Worm (Caenorhabditis elegans) whole organism, young adult: ENCODE measurements around the gene cnc-9.
A peak's percentile ranks its signal among the peaks of the same experiment; 100 is the strongest.

Source experiments
- F33H1.4 ChIP-seq: fragments of 200-800 bp; sonication (Bioruptor generic); IDR thresholded peaks from 2 replicates; pipeline ENCODE4 v1.3.6; 2022; ENCODE audit warnings: missing genetic modification reagents, missing genetic modification characterization, missing compliant biosample characterization
- F39B2.1 ChIP-seq: fragments of 200-800 bp; sonication (Bioruptor generic); IDR thresholded peaks from 2 replicates; pipeline ENCODE4 v1.3.6; 2022; ENCODE audit warnings: missing genetic modification reagents, missing genetic modification characterization, missing compliant biosample characterization
- F55B11.4 ChIP-seq: sonication (generic microtip); optimal IDR thresholded peaks from 2 replicates; lab custom pipeline; 2016; ENCODE audit warnings: missing compliant biosample characterization, missing genetic modification characterization, borderline replicate concordance; ENCODE audit not compliant: insufficient read depth
- F57A8.1 ChIP-seq: fragments of 200-800 bp; sonication (Bioruptor generic); optimal IDR thresholded peaks from 2 replicates; lab custom pipeline; 2018; ENCODE audit warnings: mild to moderate bottlenecking, missing genetic modification characterization, moderate library complexity, missing compliant biosample characterization
- F57C9.4 ChIP-seq: sonication (generic microtip); optimal IDR thresholded peaks from 2 replicates; lab custom pipeline; 2017; ENCODE audit warnings: mild to moderate bottlenecking, missing genetic modification characterization, missing compliant biosample characterization
- K11D2.4 ChIP-seq: fragments of 200-800 bp; sonication (Bioruptor generic); IDR thresholded peaks from 2 replicates; pipeline ENCODE4 v1.3.6; 2022; ENCODE audit warnings: missing genetic modification reagents, missing genetic modification characterization, missing compliant biosample characterization
- T07F8.4 ChIP-seq: sonication (generic microtip); optimal IDR thresholded peaks from 2 replicates; lab custom pipeline; 2016; ENCODE audit warnings: mild to moderate bottlenecking, missing genetic modification characterization, moderate library complexity, missing compliant biosample characterization
- Y53G8AR.9 ChIP-seq: fragments of 200-800 bp; sonication (Bioruptor generic); conservative IDR thresholded peaks from 2 replicates; pipeline ENCODE4 v1.3.6; 2022; ENCODE audit warnings: missing genetic modification reagents, missing genetic modification characterization, missing compliant biosample characterization
- Y67H2A.10 ChIP-seq: fragments of 200-800 bp; sonication (Bioruptor generic); conservative IDR thresholded peaks from 2 replicates; pipeline ENCODE4 v1.3.6; 2022; ENCODE audit warnings: missing genetic modification reagents, missing genetic modification characterization, missing compliant biosample characterization
- Y79H2A.3 ChIP-seq: fragments of 200-800 bp; sonication (Bioruptor generic); conservative IDR thresholded peaks from 2 replicates; pipeline ENCODE4 v1.3.6; 2022; ENCODE audit warnings: missing genetic modification reagents, missing genetic modification characterization, missing compliant biosample characterization
- atf-7 ChIP-seq: sonication (generic microtip); optimal IDR thresholded peaks from 2 replicates; lab custom pipeline; 2017; ENCODE audit warnings: mild to moderate bottlenecking, missing genetic modification characterization, missing compliant biosample characterization
- cebp-2 ChIP-seq: fragments of 200-800 bp; sonication (Bioruptor generic); IDR thresholded peaks from 2 replicates; pipeline ENCODE4 v1.3.6; 2022; ENCODE audit warnings: missing genetic modification characterization, missing compliant biosample characterization
- ceh-40 ChIP-seq: fragments of 200-800 bp; sonication (Bioruptor generic); IDR thresholded peaks from 2 replicates; pipeline ENCODE4 v1.3.6; 2022; ENCODE audit warnings: missing genetic modification characterization, missing compliant biosample characterization
- ceh-79 ChIP-seq: sonication (generic microtip); optimal IDR thresholded peaks from 2 replicates; lab custom pipeline; 2017; ENCODE audit warnings: mild to moderate bottlenecking, missing genetic modification characterization, missing compliant biosample characterization
- ceh-91 ChIP-seq: fragments of 200-800 bp; sonication (Bioruptor generic); IDR thresholded peaks from 2 replicates; pipeline ENCODE4 v1.3.6; 2022; ENCODE audit warnings: missing genetic modification reagents, missing genetic modification characterization, missing compliant biosample characterization
- chd-7 ChIP-seq: sonication (generic microtip); optimal IDR thresholded peaks from 2 replicates; lab custom pipeline; 2016; ENCODE audit warnings: mild to moderate bottlenecking, missing genetic modification characterization, moderate library complexity, missing compliant biosample characterization
- dox-1 ChIP-seq: fragments of 200-800 bp; sonication (Bioruptor generic); IDR thresholded peaks from 2 replicates; pipeline ENCODE4 v1.3.6; 2022; ENCODE audit warnings: missing genetic modification reagents, missing genetic modification characterization, missing compliant biosample characterization
- dpl-1 ChIP-seq: fragments of 150-350 bp; optimal IDR thresholded peaks from 2 replicates; lab custom pipeline; 2014; ENCODE audit warnings: missing biosample characterization, missing genetic modification reagents, missing genetic modification characterization
- efl-1 ChIP-seq: fragments of 150-350 bp; optimal IDR thresholded peaks from 2 replicates; lab custom pipeline; 2014; ENCODE audit warnings: missing biosample characterization, missing genetic modification reagents, missing genetic modification characterization
- egl-18 ChIP-seq: fragments of 200-800 bp; sonication (Bioruptor generic); IDR thresholded peaks from 2 replicates; pipeline ENCODE4 v1.3.6; 2022; ENCODE audit warnings: missing genetic modification reagents, missing genetic modification characterization, missing compliant biosample characterization
- hlh-12 ChIP-seq: sonication (generic microtip); optimal IDR thresholded peaks from 2 replicates; lab custom pipeline; 2016; ENCODE audit warnings: missing genetic modification characterization, missing compliant biosample characterization
- hmg-1.2 ChIP-seq: fragments of 200-800 bp; sonication (Bioruptor generic); IDR thresholded peaks from 2 replicates; pipeline ENCODE4 v1.3.6; 2022; ENCODE audit warnings: missing genetic modification reagents, missing genetic modification characterization, missing compliant biosample characterization
- hrde-1 ChIP-seq: sonication (generic microtip); optimal IDR thresholded peaks from 2 replicates; lab custom pipeline; 2016; ENCODE audit warnings: missing genetic modification characterization, mild to moderate bottlenecking, missing compliant biosample characterization, moderate library complexity, missing genotype, missing genetic modification reagents, borderline replicate concordance
- let-526 ChIP-seq: fragments of 200-800 bp; sonication (Bioruptor generic); IDR thresholded peaks from 2 replicates; pipeline ENCODE4 v1.3.6; 2022; ENCODE audit warnings: missing genetic modification reagents, missing genetic modification characterization, missing compliant biosample characterization
- lin-54 ChIP-seq: fragments of 200-800 bp; sonication (Bioruptor generic); optimal IDR thresholded peaks from 2 replicates; lab custom pipeline; 2018; ENCODE audit warnings: mild to moderate bottlenecking, missing genetic modification characterization, missing compliant biosample characterization
- madf-10 ChIP-seq: sonication (generic microtip); optimal IDR thresholded peaks from 2 replicates; lab custom pipeline; 2016; ENCODE audit warnings: mild to moderate bottlenecking, missing genetic modification characterization, missing compliant biosample characterization
- madf-6 ChIP-seq: fragments of 200-800 bp; sonication (Bioruptor generic); IDR thresholded peaks from 2 replicates; pipeline ENCODE4 v1.3.6; 2022; ENCODE audit warnings: missing genetic modification reagents, missing genetic modification characterization, missing compliant biosample characterization
- mcd-1 ChIP-seq: fragments of 200-800 bp; sonication (Bioruptor generic); IDR thresholded peaks from 2 replicates; pipeline ENCODE4 v1.3.6; 2022; ENCODE audit warnings: missing genetic modification reagents, missing genetic modification characterization, missing compliant biosample characterization
- mes-4 ChIP-seq: sonication (generic microtip); optimal IDR thresholded peaks from 2 replicates; lab custom pipeline; 2016; ENCODE audit warnings: missing genotype, missing genetic modification characterization, missing compliant biosample characterization
- mxl-1 ChIP-seq: sonication (generic microtip); optimal IDR thresholded peaks from 2 replicates; lab custom pipeline; 2016; ENCODE audit warnings: missing genetic modification characterization, missing compliant biosample characterization
- nfya-2 ChIP-seq: fragments of 200-800 bp; sonication (Bioruptor generic); IDR thresholded peaks from 2 replicates; pipeline ENCODE4 v1.3.6; 2022; ENCODE audit warnings: missing genetic modification reagents, missing genetic modification characterization, missing compliant biosample characterization
- nhr-179 ChIP-seq: sonication (generic microtip); optimal IDR thresholded peaks from 2 replicates; lab custom pipeline; 2016; ENCODE audit warnings: mild to moderate bottlenecking, missing genetic modification characterization, missing compliant biosample characterization
- nhr-90 ChIP-seq: sonication (generic microtip); optimal IDR thresholded peaks from 2 replicates; lab custom pipeline; 2016; ENCODE audit warnings: missing genotype, mild to moderate bottlenecking, missing genetic modification characterization, missing compliant biosample characterization
- repo-1 ChIP-seq: sonication (generic microtip); optimal IDR thresholded peaks from 2 replicates; lab custom pipeline; 2017; ENCODE audit warnings: mild to moderate bottlenecking, missing genetic modification characterization, missing compliant biosample characterization
- snpc-1.3 ChIP-seq: sonication (generic microtip); optimal IDR thresholded peaks from 2 replicates; lab custom pipeline; 2017; ENCODE audit warnings: missing genetic modification characterization, mild to moderate bottlenecking, missing compliant biosample characterization, antibody characterized with exemption, moderate library complexity, missing genotype, missing genetic modification reagents; ENCODE audit not compliant: insufficient read depth
- sptf-2 ChIP-seq: fragments of 200-800 bp; sonication (Bioruptor generic); optimal IDR thresholded peaks from 2 replicates; lab custom pipeline; 2018; ENCODE audit warnings: mild to moderate bottlenecking, missing genetic modification characterization, missing compliant biosample characterization
- tbp1 ChIP-seq: fragments of 200-800 bp; sonication (Bioruptor generic); optimal IDR thresholded peaks from 2 replicates; lab custom pipeline; 2018; ENCODE audit warnings: mild to moderate bottlenecking, missing genetic modification characterization, missing compliant biosample characterization
- tbx-9 ChIP-seq: sonication (generic microtip); optimal IDR thresholded peaks from 2 replicates; lab custom pipeline; 2016; ENCODE audit warnings: borderline replicate concordance, missing genetic modification characterization, inconsistent platforms, missing compliant biosample characterization
- tlf-1 ChIP-seq: fragments of 200-800 bp; sonication (Bioruptor generic); optimal IDR thresholded peaks from 2 replicates; lab custom pipeline; 2018; ENCODE audit warnings: mild to moderate bottlenecking, missing genetic modification characterization, missing compliant biosample characterization
- unc-130 ChIP-seq: sonication (generic microtip); optimal IDR thresholded peaks from 2 replicates; lab custom pipeline; 2016; ENCODE audit warnings: missing genetic modification reagents, missing genetic modification characterization, missing compliant biosample characterization
- zim-3 ChIP-seq: sonication (generic microtip); optimal IDR thresholded peaks from 2 replicates; lab custom pipeline; 2017; ENCODE audit warnings: mild to moderate bottlenecking, missing genetic modification characterization, moderate library complexity, missing compliant biosample characterization
- ztf-25 ChIP-seq: fragments of 200-800 bp; sonication (Bioruptor generic); IDR thresholded peaks from 2 replicates; pipeline ENCODE4 v1.3.6; 2022; ENCODE audit warnings: missing genetic modification reagents, missing genetic modification characterization, missing compliant biosample characterization
- ztf-3 ChIP-seq: fragments of 200-800 bp; sonication (Bioruptor generic); optimal IDR thresholded peaks from 2 replicates; lab custom pipeline; 2018; ENCODE audit warnings: mild to moderate bottlenecking, missing genetic modification characterization, missing compliant biosample characterization

Gene cnc-9

DNA sequence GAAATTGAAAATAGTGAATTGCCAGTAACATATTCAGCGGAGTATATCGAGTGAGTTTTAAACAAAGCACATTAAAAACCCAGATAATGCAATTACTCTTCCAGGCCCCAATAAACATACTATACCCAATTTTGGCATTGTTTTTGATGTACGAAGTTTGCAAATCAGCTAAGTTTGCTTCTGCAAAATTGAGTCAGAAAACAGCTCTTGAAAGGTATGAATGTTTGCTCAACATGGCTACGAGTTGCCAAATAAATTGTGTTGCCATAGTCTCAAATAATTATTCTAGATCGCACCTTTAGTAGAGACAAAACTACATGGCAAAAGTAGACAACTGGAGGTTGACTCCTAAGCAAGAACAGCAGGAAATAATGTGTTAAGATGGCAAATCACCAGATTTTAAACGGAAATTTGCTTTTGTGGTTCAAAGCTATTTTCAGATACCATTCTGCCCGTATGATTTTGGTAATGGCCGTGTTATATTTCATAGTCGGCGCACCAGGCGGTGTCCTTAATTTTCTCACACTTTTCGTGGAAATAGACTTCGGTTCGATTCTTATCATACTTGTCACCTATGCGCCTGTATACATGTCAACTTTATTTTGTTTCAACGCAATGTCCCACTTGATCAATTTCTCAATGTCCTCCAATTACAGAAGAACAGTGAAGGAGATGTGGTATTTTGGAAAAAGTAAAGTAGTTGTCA, 32.6 kb upstream of the cnc-9 start (continued):
- TF ChIP-seq mcd-1 (GFP tag; lab: Robert Waterston, UW) (no peak), hrde-1 (tag; lab: Kevin White, UChicago) (no peak), madf-6 (GFP tag; lab: Robert Waterston, UW) (peak; percentile 22; the same call in 1 of the 2 replicates), F57A8.1 (no peak), ceh-79 (tag; lab: Kevin White, UChicago) (peak; percentile 21), efl-1 (no peak), mxl-1 (tag; lab: Kevin White, UChicago) (peak; percentile 4), F39B2.1 (no peak), unc-130 (GFP tag; lab: Kevin White, UChicago) (no peak), lin-54 (GFP tag; lab: Kevin White, UChicago) (no peak), Y53G8AR.9 (peak; percentile 91; the same call in 1 of the 2 replicates), ztf-25 (GFP tag; lab: Robert Waterston, UW) (no peak), repo-1 (tag; lab: Kevin White, UChicago) (peak; percentile 78), cebp-2 (no peak), F55B11.4 (tag; lab: Kevin White, UChicago) (no peak), let-526 (no peak), K11D2.4 (GFP tag; lab: Robert Waterston, UW) (no peak; the same call in 1 of the 2 replicates), nfya-2 (GFP tag; lab: Robert Waterston, UW) (0 out of 2 replicates have a peak, but pooled peaks have one; percentile 38), atf-7 (tag; lab: Kevin White, UChicago) (peak; percentile 39), madf-10 (peak; percentile 82), hmg-1.2 (GFP tag; lab: Robert Waterston, UW) (peak; percentile 18; the same call in 1 of the 2 replicates), hlh-12 (tag; lab: Kevin White, UChicago) (no peak), egl-18 (GFP tag; lab: Robert Waterston, UW) (no peak), nhr-179 (tag; lab: Kevin White, UChicago) (no peak), nhr-90 (tag; lab: Kevin White, UChicago) (peak; percentile 66), chd-7 (peak; percentile 82), T07F8.4 (tag; lab: Kevin White, UChicago) (no peak), dpl-1 (GFP tag; lab: Kevin White, UChicago) (no peak), sptf-2 (no peak), F33H1.4 (GFP tag; lab: Robert Waterston, UW) (no peak), tbx-9 (tag; lab: Kevin White, UChicago) (peak; percentile 81), zim-3 (tag; lab: Kevin White, UChicago) (peak; percentile 65), dox-1 (peak; percentile 65), F57C9.4 (tag; lab: Kevin White, UChicago) (peak; percentile 50), Y67H2A.10 (GFP tag; lab: Robert Waterston, UW) (no peak), tbp1 (peak; percentile 38), tlf-1 (GFP tag; lab: Kevin White, UChicago) (peak; percentile 53), ceh-91 (GFP tag; lab: Robert Waterston, UW) (no peak), Y79H2A.3 (GFP tag; lab: Robert Waterston, UW) (no peak), ceh-40 (0 out of 2 replicates have a peak, but pooled peaks have one; percentile 6), ztf-3 (GFP tag; lab: Kevin White, UChicago) (peak; percentile 22), snpc-1.3 (tag; lab: Kevin White, UChicago) (no peak), mes-4 (tag; lab: Kevin White, UChicago) (no peak)
